Worm (Caenorhabditis elegans): ENCODE results near the gene raga-1.

The raga-1 gene

DNA sequence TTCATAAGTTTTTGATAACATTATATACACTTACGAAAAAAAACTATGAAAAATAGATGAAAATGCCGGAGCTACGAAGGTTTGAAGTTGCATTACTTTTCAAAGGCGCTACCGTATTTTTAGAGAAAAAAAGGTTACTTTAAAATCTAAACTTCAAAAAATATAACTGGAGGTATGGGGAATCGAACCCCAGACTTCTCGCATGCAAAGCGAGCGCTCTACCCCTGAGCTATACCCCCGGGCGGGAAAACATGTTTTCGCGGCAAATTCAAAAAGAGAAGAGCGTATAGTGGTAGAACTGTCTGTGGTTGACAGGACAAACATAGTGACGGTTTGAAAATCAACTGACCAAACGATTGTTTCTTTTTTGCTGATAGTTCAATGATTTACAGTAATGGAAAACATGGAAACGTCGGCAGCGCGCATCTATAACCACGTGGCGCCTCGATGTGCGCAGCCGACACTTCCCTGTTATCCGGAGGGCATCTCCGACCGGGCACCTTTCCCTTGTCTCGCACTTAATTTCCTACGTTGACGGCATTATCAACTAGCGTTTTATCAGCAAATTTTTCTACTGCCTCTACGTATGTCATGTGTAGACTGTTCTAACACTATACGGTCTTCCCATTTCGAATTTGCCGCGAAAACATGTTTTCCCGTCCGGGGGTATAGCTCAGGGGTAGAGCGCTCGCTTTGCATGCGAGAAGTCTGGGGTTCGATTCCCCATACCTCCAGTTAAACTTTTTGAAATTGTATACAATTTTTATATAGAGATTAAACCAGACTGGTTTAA is 32.9 kb downstream of the raga-1 start (continued):
- peak; percentile 35; the same call in 1 of the 2 replicates for TF ChIP-seq daf-19 (GFP tag; conservative IDR thresholded peaks at IDR 0.05)
- TF ChIP-seq lin-13 (GFP tag; optimal IDR thresholded peaks at IDR 0.05) = no peak
- TF ChIP-seq ceh-62 (tag; optimal IDR thresholded peaks at IDR 0.05) = no peak
- no peak for TF ChIP-seq aha-1 (tag)
- no peak for TF ChIP-seq Y5F2A.4 (GFP tag; optimal IDR thresholded peaks at IDR 0.05)
- peak; percentile 39; the same call in 1 of the 2 replicates for TF ChIP-seq saeg-2 (GFP tag; IDR thresholded peaks at IDR 0.05)
- no peak for TF ChIP-seq ztf-11 (tag; optimal IDR thresholded peaks at IDR 0.05)
- TF ChIP-seq duxl-1 (tag; optimal IDR thresholded peaks at IDR 0.05; ENCODE audit: poor library complexity) = no peak
- TF ChIP-seq madf-9 (GFP tag; conservative IDR thresholded peaks at IDR 0.05) = peak; percentile 62; the same call in 1 of the 2 replicates
- no peak for TF ChIP-seq spr-3 (GFP tag; optimal IDR thresholded peaks at IDR 0.05)
- TF ChIP-seq nhr-11 (tag; optimal IDR thresholded peaks at IDR 0.05) = no peak
- no peak for TF ChIP-seq ztf-7 (tag; optimal IDR thresholded peaks at IDR 0.05)
- peak; percentile 28 for TF ChIP-seq hlh-30 (tag; optimal IDR thresholded peaks at IDR 0.05; ENCODE audit: insufficient read depth)
- TF ChIP-seq Y75B8A.6 (GFP tag; IDR thresholded peaks at IDR 0.05) = no peak
- no peak for TF ChIP-seq lin-15B (tag; optimal IDR thresholded peaks at IDR 0.05)
- TF ChIP-seq daf-12 (tag; optimal IDR thresholded peaks at IDR 0.05) = no peak
- peak; percentile 80 for TF ChIP-seq arid-1 (GFP tag; conservative IDR thresholded peaks at IDR 0.05)
- TF ChIP-seq cey-2 (tag; optimal IDR thresholded peaks at IDR 0.05; ENCODE audit: borderline replicate concordance, insufficient read depth) = no peak
- 0 out of 2 replicates have a peak, but pooled peaks have one; percentile 17 for TF ChIP-seq D1046.2 (GFP tag; IDR thresholded peaks at IDR 0.05)

DNA sequence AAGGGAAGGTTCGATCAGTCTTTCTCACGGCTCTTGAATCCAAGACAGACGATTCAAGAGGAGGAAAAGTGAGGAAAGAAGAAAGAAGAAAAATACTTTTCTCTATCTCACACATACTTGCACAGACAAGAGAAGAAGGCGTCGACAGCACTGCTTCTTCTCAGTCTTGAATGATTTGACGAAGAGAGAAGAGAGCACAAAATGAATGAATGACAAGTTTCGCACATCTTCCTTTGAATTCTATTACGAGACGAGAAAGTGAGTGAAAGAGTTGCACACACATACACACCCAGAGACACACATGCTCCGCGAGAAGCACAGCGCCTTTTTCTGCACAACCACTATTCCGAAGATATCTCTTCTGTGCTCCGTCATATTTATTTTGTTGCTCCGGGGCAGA is 34.5 kb downstream of the raga-1 start:
- TF ChIP-seq zfp-2 (tag; optimal IDR thresholded peaks at IDR 0.05) = no peak
- TF ChIP-seq ceh-32 (tag; optimal IDR thresholded peaks at IDR 0.05; ENCODE audit: poor library complexity) = no peak
- peak; percentile 2 for TF ChIP-seq rbr-2 (tag; optimal IDR thresholded peaks at IDR 0.05)
- peak; percentile 90 for TF ChIP-seq fkh-10 (GFP tag; optimal IDR thresholded peaks at IDR 0.05)
- peak in 1 of 2 experiments; percentile 8 for TF ChIP-seq lsy-2 (tag; optimal IDR thresholded peaks at IDR 0.05)
- TF ChIP-seq unc-62 (GFP tag; optimal IDR thresholded peaks at IDR 0.05 in 1 of 2) = peak in 1 of 2 experiments; percentile 84
- no peak for TF ChIP-seq unc-62 (tag; optimal IDR thresholded peaks at IDR 0.05)
- peak; percentile 80 for TF ChIP-seq aha-1 (tag)
- TF ChIP-seq snpc-1.2 (GFP tag; IDR thresholded peaks at IDR 0.05) = no peak

DNA sequence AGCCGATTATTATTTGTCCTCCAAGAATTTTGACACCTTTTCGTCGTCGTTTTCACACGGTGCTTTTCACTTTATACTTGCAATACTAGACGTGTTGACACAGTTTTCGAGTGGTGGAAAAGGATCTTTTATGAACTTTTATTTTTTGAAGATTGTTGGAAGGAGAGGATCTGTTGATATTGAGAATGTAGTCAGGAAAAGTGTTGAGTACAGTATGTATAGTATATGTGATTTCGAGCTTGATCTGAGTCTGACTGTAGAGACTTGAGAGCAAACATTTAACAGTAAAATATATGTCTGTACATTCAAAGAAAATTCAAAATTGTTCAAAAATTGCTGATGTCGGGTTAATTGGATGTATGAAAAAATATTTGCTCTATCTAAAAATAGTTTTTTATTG is 35.0 kb downstream of the raga-1 start:
- TF ChIP-seq mep-1 (tag; optimal IDR thresholded peaks at IDR 0.05) (no peak), T26A8.4 (GFP tag; IDR thresholded peaks at IDR 0.05) (peak; percentile 64; the same call in 1 of the 2 replicates), madf-9 (GFP tag; conservative IDR thresholded peaks at IDR 0.05) (no peak), unc-39 (tag; optimal IDR thresholded peaks at IDR 0.05) (no peak), pqm-1 (tag; optimal IDR thresholded peaks at IDR 0.05) (no peak), arid-1 (GFP tag; conservative IDR thresholded peaks at IDR 0.05) (no peak), saeg-2 (GFP tag; IDR thresholded peaks at IDR 0.05) (no peak), ceh-44 (GFP tag; IDR thresholded peaks at IDR 0.05) (no peak)

DNA sequence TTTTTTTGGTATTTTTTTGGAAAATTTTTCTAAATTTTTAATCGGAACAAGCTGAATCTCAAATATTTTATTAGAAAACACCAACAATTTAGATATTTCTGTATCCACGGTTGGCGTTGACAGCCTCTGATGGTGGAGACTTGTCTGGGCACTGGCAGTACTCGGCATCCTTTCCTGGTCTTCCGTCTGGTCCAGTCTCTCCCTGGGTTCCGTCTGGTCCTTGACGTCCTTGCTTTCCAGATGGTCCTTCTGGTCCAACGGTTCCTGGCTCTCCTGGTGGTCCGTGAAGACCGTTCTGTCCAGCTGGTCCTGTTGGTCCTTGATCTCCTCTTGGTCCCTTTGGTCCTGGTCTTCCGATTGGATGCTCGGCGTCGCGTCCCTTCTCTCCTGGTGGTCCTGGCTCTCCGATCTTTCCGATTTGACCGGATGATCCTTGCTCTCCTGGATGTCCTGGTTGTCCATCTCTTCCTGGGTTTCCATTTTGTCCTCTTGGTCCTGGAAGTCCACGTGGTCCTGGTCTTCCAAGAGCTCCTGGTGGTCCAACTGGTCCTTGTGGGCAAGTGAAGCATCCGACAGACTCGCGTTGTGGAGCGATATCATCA is 35.6 kb downstream of the raga-1 start:
- no peak for TF ChIP-seq lsy-2 (tag; optimal IDR thresholded peaks at IDR 0.05)
- peak; percentile 91 for TF ChIP-seq aha-1 (tag)
- peak; percentile 85 for TF ChIP-seq set-16 (GFP tag; IDR thresholded peaks at IDR 0.05)
- peak; percentile 3 for TF ChIP-seq spr-3 (GFP tag; optimal IDR thresholded peaks at IDR 0.05)
- no peak for TF ChIP-seq mep-1 (tag; optimal IDR thresholded peaks at IDR 0.05)
- TF ChIP-seq T26A8.4 (GFP tag; IDR thresholded peaks at IDR 0.05) = no peak
- TF ChIP-seq fkh-10 (GFP tag; optimal IDR thresholded peaks at IDR 0.05) = no peak
- TF ChIP-seq spr-1 (tag; optimal IDR thresholded peaks at IDR 0.05) = no peak
- no peak for TF ChIP-seq sdz-12 (GFP tag; optimal IDR thresholded peaks at IDR 0.05)
- TF ChIP-seq F49E8.2 (tag; optimal IDR thresholded peaks at IDR 0.05; ENCODE audit: borderline replicate concordance) = no peak
- no peak for TF ChIP-seq F37D6.2 (tag; optimal IDR thresholded peaks at IDR 0.05)
- TF ChIP-seq nhr-77 (tag; optimal IDR thresholded peaks at IDR 0.05) = no peak
- TF ChIP-seq ztf-7 (tag; optimal IDR thresholded peaks at IDR 0.05) = no peak
- 0 out of 2 replicates have a peak, but pooled peaks have one; percentile 5 for TF ChIP-seq mxl-2 (GFP tag; conservative IDR thresholded peaks at IDR 0.05)

Measured in whole organism, L4 larva.